Fruit fly (Drosophila melanogaster) whole organism: ENCODE data around the gene CG9760.

Experiments
- CG8478 ChIP-seq: fragments of >200 bp; optimal IDR thresholded peaks from 2 replicates; lab custom pipeline; 2018; ENCODE audit warnings: inconsistent platforms
- Dll ChIP-seq: fragments of >200 bp; optimal IDR thresholded peaks from 2 replicates; lab custom pipeline; 2017
- EcR ChIP-seq, 2 experiments: fragments of >200 bp; optimal IDR thresholded peaks; 2 replicates each; lab custom pipeline; 2017; ENCODE audit warnings: missing biosample characterization in 2 of 2, missing genetic modification characterization in 2 of 2, missing genetic modification reagents in 2 of 2
- pan ChIP-seq: fragments of >200 bp; optimal IDR thresholded peaks from 2 replicates; lab custom pipeline; 2017
- psq ChIP-seq: fragments of >200 bp; optimal IDR thresholded peaks from 2 replicates; lab custom pipeline; 2017
- usp ChIP-seq: fragments of >200 bp; optimal IDR thresholded peaks from 2 replicates; lab custom pipeline; 2017; ENCODE audit warnings: missing biosample characterization, missing genetic modification characterization, mixed read lengths

Gene CG9760

DNA sequence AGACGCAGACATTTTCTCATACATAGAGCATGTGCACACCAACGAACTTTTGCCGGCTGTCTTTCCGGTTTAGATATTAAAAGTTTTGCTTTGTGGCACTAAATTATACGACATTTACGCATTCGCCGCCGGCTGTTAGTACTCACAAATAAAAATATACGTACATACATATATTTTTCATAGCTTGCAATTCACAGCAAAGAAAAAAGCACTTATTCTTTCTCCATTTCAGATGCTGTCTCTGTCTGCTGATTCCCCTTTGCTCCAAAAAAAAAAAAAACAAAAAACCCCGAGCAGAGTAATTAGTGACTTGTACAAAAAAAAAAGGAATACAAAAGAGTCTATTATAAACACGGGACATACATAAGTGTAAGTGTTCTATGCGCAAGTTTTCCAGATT, 13.8 kb upstream of the CG9760 start, which contains the start of gene CAH2:
Gene CAH2 (plus strand): TSS at position 301 of the 400 bp plus-strand sequence.
- TF ChIP-seq psq (lab: Kevin White, UChicago), result no peak
- TF ChIP-seq usp, result no peak
- no peak for TF ChIP-seq Dll (lab: Kevin White, UChicago)
- TF ChIP-seq EcR (GFP tag; optimal IDR thresholded peaks at IDR 0.05; lab: Kevin White, UChicago), result no peak
- no peak for TF ChIP-seq CG8478 (lab: Kevin White, UChicago)
- TF ChIP-seq pan, result no peak

DNA sequence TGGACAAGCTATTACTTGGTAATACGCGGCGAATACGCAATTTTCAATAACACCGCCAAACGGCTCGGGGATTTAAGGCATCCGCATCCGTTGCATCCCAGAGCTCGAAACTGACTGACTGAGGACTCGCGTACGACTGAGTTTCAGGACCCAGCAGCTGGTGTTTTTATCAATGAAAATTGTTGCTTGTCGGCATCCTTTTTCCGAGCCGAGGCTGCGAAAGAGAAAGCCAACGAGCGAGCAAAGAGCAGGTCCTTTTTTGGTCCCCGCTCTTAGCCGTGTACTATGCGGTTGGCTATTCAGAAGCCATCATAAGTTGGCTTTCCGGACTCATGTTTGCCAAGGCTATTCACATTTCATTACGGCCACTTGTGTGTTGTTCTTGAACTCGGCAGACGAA, 11.8 kb upstream of the CG9760 start, which contains the start of gene Rh7:
Gene Rh7 (minus strand): TSS at position 101 of the 400 bp plus-strand sequence.
- TF ChIP-seq pan (no peak), psq (lab: Kevin White, UChicago) (no peak), CG8478 (lab: Kevin White, UChicago) (no peak), usp (no peak), EcR (GFP tag; optimal IDR thresholded peaks at IDR 0.05; lab: Kevin White, UChicago) (no peak), Dll (lab: Kevin White, UChicago) (no peak)

DNA sequence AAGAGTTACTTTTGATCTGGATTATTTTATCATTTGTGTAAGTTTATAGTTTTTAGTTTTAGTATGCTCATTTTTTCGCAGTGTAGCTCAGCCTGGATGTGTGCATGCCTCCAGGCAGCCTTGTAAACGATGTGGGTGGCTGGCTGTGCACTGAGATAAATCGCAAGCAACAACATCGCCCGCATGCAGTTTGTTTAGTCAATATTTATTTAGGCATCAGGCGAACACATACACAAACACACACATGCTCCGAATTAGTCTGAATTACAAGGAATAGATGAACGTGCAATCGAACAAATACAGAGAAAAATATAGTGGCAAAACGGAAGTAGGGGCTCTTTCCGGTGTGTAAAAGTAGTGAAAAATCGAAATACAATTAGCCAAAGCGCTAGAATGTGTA, 453 bp downstream of the CG9760 start:
- no peak for TF ChIP-seq pan
- no peak for TF ChIP-seq EcR (GFP tag; optimal IDR thresholded peaks at IDR 0.05; lab: Kevin White, UChicago)
- no peak for TF ChIP-seq usp
- no peak for TF ChIP-seq Dll (lab: Kevin White, UChicago)
- TF ChIP-seq CG8478 (lab: Kevin White, UChicago), result no peak
- no peak for TF ChIP-seq psq (lab: Kevin White, UChicago)

DNA sequence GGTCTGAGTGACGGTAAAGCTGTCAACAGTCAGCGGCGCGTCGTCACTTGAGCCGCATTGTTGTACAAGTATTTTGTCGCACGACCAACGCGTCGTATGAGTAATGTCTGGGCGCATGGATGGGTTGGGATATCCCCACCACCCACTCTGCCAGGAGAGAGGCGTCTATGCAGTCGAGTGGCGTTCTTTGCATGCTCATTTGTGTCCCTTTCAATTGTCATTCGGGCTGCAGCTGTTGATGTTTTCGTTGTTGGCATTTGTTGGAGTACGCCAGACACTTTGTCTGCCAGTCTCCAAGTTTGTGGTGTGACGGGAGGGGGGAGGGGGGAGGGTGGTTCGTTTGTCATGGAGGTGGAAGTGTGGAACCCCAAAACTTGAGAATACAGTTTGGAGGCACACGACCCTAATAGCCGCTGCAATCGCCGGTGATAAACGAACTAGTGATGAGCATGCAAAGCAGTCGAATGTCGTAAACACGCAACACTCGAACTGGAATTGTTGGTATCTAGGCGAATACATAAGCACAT, 1.3 kb downstream of the CG9760 start:
- TF ChIP-seq usp (no peak), CG8478 (lab: Kevin White, UChicago) (no peak), pan (no peak), psq (lab: Kevin White, UChicago) (no peak), Dll (lab: Kevin White, UChicago) (no peak), EcR (GFP tag; optimal IDR thresholded peaks at IDR 0.05; lab: Kevin White, UChicago) (no peak)

DNA sequence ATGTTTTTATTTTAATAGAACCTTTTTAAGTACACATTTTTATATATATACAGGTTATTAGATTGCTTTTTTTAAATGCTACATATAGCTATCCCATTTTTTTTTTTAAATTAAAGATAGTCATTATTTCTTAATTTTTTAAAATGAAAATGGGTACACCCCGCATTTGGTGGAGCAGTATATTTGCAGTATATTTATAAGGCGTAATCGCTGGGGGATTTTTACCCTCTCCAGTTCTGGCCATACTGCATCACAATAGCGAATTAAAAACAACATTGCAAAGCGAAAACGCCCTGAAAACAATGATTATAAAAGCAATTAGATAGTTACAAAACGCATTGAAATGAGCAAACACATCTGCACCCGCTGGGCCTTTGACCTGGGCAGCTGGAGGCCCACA, 14.5 kb downstream of the CG9760 start, which contains the start of gene CG32099:
Gene CG32099 (plus strand): TSS at position 250 of the 400 bp plus-strand sequence.
- TF ChIP-seq Dll (lab: Kevin White, UChicago) (no peak), EcR (GFP tag; optimal IDR thresholded peaks at IDR 0.05; lab: Kevin White, UChicago) (no peak), pan (no peak), psq (lab: Kevin White, UChicago) (no peak), CG8478 (lab: Kevin White, UChicago) (no peak), usp (no peak)

DNA sequence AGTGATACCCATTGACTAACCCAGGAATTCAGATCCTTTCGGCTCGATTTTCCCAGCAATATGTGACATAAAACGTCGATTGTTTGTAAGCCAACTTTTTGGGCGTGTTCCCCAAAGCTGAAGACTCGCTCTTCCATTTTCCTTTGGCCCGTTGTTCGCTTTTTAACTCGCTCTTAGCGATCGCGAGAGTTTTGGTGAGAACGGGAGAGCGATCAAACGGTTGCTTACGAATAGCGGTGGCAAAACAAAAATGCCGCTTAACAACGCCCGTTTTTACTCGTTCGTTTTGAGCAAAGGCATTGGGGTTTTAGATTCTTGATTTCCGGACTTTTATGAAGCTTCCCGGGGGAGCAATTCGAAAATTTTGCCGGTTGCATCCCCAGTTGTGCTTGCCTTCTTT, 16.6 kb downstream of the CG9760 start:
- no peak for TF ChIP-seq pan
- TF ChIP-seq EcR (GFP tag; optimal IDR thresholded peaks at IDR 0.05; lab: Kevin White, UChicago), result no peak
- TF ChIP-seq Dll (lab: Kevin White, UChicago), result no peak
- no peak for TF ChIP-seq psq (lab: Kevin White, UChicago)
- TF ChIP-seq CG8478 (lab: Kevin White, UChicago), result no peak
- TF ChIP-seq usp, result no peak

DNA sequence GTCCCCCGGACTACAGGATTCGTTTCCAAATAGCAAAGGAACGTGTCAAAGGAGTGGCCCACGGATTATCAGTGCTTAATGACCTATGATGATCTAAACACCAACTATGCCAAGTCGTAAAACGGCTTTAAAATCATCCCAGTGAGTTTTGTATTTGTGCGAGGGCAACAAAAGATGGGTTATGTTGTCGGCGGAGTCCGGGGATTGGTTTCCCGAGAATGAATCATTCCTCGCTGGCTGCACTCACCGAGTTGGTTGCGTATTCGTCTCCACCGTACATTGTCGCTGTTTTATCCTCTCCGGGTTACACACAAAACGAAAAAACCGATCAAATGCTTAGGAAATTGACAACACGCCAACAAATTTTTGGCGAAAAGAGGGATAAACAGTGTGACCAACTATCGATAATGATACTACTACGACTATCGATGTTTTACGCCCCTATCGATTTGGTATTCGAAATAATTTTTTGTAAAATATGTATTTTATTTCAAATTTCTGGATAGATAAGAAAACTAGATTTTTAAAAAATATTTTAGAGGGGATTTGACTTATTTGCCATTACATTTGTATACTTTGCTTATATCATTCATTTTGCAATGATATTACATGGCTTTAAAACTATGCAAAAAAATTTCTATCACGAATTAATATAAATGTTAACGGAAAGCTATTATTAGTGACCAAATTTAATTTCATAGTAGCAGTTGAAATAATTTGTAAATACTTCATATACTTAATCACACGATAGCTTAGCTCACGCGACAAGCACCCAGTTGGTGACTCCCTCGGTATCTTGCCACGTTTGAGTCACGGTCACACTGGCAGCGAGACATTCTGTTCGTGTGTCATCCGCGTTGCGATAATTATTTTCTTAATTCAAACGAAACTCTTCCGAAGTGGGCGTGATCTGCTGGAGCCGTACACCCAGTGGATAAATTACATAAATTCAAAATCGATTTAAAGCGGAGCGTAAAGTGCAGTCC, 17.5 kb downstream of the CG9760 start, which contains the start of the genes eIF3l and Nrx-IV:
Gene eIF3l (minus strand): TSS at position 389 of the 986 bp plus-strand sequence.
Gene Nrx-IV (plus strand): TSS at position 811 of the 986 bp plus-strand sequence.
- TF ChIP-seq CG8478 (lab: Kevin White, UChicago) (no peak), psq (lab: Kevin White, UChicago) (no peak)

DNA sequence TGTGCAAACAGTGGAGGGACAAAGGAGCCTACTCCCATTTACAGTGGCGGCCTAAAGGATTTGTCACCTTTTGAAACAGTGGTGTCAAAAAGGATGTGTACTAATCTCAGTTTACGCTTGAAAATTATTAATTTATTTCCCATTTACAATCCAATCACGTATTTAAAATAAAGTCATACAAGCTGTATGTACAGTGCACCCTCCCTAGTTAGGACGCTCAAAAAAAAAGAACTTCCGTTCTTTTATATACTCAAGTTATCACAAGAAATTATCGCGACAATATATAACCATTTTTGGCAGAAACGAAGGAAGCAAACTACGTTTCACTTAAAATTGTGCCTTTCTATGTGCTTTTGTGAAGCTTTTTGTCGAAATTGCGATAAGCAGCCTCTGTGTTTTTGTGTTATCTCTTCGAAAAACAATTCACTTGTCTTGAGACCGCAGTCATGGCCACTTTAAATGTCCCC, 24.3 kb downstream of the CG9760 start:
- no peak for TF ChIP-seq CG8478 (lab: Kevin White, UChicago)
- no peak for TF ChIP-seq EcR (GFP tag; optimal IDR thresholded peaks at IDR 0.05; lab: Kevin White, UChicago)

DNA sequence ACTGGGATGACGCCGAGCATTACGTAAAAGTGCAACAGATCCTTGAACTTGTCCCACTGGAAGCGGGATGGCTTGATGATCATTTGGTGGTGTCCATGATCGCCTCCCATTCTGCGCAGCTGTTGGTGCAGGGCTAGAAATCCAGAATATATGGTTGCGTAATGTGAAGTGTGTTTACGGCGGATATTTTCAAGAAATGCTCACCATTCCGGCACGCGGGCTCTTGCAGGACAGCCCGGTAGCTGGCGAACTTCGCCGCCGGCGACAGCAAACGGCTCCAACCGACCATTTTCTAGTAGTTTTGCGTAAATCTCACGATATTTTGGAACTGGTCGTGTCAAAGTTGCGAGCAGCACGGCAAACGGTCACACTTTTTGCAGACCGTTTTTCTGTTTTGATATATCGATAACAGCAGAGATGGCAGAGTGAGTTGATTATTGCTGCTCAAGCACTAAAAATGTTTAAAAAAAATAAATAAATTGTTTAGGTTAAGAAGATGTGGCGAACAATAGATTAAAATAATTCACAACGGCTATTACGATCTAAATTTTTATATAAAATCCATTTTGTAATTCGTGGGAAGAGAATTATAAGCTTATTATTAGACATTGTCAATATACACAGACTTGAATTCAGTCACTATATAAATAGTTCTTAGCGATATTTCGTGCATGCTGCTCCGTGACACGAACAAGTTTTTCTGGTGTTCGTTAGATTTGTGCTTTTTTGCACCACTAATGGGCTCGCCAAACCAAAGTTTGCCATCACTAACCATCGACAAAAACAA, 25.2 kb downstream of the CG9760 start, which contains the start of the genes ND-SGDH and RhoGAP68F:
Gene ND-SGDH (minus strand): TSS at position 472 of the 787 bp plus-strand sequence.
Gene RhoGAP68F (plus strand): TSS at position 756 of the 787 bp plus-strand sequence.
- TF ChIP-seq psq (lab: Kevin White, UChicago), result no peak
- no peak for TF ChIP-seq EcR (GFP tag; optimal IDR thresholded peaks at IDR 0.05; lab: Kevin White, UChicago)
- TF ChIP-seq CG8478 (lab: Kevin White, UChicago), result no peak
- no peak for TF ChIP-seq Dll (lab: Kevin White, UChicago)
- no peak for TF ChIP-seq pan
- TF ChIP-seq usp, result no peak

DNA sequence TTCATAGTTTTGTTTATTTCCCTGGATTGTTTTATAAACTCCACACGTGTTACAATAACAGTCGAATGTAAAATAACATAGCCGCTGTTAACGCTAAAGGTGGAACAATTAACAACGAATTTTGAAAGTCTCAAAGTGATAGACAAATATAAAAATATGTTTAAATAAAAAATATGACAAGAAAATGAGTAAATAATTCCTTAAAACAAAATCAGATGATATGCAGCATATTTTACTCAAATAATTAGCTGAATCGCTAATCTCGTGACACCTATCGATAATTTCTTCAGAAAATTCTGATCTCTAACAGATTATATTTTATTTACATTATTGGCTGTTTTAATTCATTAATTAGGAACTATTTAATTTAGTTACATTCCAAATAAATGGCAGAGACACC, 26.9 kb downstream of the CG9760 start, which contains the start of the genes CG5645 and Atg12:
Gene CG5645 (minus strand): TSS at position 77 of the 400 bp plus-strand sequence.
Gene Atg12 (plus strand): TSS at position 338 of the 400 bp plus-strand sequence.
- no peak for TF ChIP-seq pan
- no peak for TF ChIP-seq CG8478 (lab: Kevin White, UChicago)
- TF ChIP-seq usp, result no peak
- TF ChIP-seq Dll (lab: Kevin White, UChicago), result no peak
- no peak for TF ChIP-seq EcR (GFP tag; optimal IDR thresholded peaks at IDR 0.05; lab: Kevin White, UChicago)
- TF ChIP-seq psq (lab: Kevin White, UChicago), result no peak

DNA sequence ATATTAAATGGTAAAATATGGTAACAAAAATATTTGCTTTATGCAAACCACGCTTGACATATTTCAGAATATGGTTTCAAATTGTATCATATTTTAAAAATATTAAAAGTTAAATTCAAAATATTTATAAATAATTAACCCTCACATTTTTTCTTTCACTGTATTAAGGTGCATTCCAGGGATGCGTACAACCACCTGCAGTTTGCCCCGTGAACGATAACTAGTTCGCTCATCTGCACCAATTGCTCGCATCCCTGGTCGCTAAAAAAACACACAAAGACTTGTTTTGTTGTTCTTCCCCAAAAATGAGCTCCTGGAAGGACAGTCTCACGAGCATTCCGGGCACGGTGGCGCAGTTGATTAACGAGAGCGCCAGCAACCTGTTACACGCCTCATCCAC, 31.6 kb downstream of the CG9760 start, which contains the start of gene DEF8:
Gene DEF8 (plus strand): TSS at position 229 of the 400 bp plus-strand sequence.
- no peak for TF ChIP-seq EcR (GFP tag; optimal IDR thresholded peaks at IDR 0.05; lab: Kevin White, UChicago)
- TF ChIP-seq Dll (lab: Kevin White, UChicago), result no peak
- no peak for TF ChIP-seq usp
- no peak for TF ChIP-seq pan
- no peak for TF ChIP-seq psq (lab: Kevin White, UChicago)
- TF ChIP-seq CG8478 (lab: Kevin White, UChicago), result no peak
